Worm (Caenorhabditis elegans): Measurements from ENCODE around the gene F31F4.17.

DNA sequence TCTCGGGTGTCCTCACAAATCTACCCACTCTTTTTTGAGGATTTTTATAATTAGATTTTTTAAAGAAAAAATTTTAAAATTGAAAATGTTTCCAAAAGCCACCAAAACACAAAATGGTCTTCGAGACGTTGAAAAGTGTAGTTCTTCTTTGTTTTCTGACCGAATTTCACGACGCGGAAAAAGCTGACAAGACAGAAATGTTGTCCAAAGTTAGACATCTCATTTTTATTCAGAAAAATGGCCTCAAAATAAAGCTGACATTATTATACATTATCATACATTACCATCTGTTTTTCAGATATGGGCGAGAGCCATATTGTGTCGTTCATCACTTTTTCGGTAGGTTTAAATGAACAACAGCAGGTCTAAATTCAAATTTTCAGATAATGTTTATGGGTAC, 19.6 kb upstream of the F31F4.17 start, which contains the start of gene srx-22:
- TF ChIP-seq F49E8.2 (tag; optimal IDR thresholded peaks at IDR 0.05; ENCODE audit: insufficient read depth) (no peak), Y67H2A.10 (GFP tag; conservative IDR thresholded peaks at IDR 0.05) (no peak), nfya-2 (GFP tag; IDR thresholded peaks at IDR 0.05) (no peak), ZK185.1 (tag; optimal IDR thresholded peaks at IDR 0.05; ENCODE audit: poor library complexity, severe bottlenecking) (no peak), ceh-58 (GFP tag; IDR thresholded peaks at IDR 0.05) (no peak), F55B11.4 (tag; optimal IDR thresholded peaks at IDR 0.05; ENCODE audit: borderline replicate concordance, insufficient read depth) (no peak), T26A5.8 (tag; optimal IDR thresholded peaks at IDR 0.05) (no peak), unc-62 (GFP tag; optimal IDR thresholded peaks at IDR 0.05) (no peak), efl-1 (GFP tag; optimal IDR thresholded peaks at IDR 0.05) (no peak)
